Worm (Caenorhabditis elegans) whole organism, L3 larva: ENCODE data around the gene R102.8.

Source experiments
- daf-12 ChIP-seq: fragments of 150-350 bp; optimal IDR thresholded peaks from 2 replicates; lab custom pipeline; 2014; ENCODE audit warnings: missing biosample characterization, missing genetic modification reagents, missing genetic modification characterization
- pha-4 ChIP-seq: fragments of 150-350 bp; optimal IDR thresholded peaks from 2 replicates; lab custom pipeline; 2014; ENCODE audit warnings: missing biosample characterization, missing genetic modification reagents, missing genetic modification characterization

DNA sequence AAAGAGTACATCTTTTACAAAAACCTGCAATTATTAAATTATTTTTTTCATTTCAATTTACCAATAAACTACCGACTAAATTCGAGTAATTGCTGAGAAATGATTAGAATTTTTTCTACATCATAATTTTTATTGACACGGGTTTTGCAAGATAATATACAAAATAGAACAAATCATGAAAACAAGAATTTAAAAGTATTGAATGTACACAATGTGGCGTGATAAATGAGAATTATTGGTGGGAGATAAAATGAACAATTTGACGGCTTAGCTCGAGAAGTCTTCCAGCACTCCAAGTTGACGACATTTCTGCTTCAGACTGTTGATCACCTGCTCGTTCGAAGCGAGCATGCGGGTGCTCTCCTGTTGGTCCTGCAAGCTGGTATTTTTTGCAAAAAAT lies 5.2 kb upstream of the R102.8 start, which contains the start of gene R102.4:
- TF ChIP-seq pha-4 (tag; lab: Kevin White, UChicago), result no peak
- TF ChIP-seq daf-12, result no peak
